Worm (Caenorhabditis elegans): ENCODE data around the gene R12B2.8.
A peak's percentile ranks its signal among the peaks of the same experiment; 100 is the strongest.

Gene R12B2.8

DNA sequence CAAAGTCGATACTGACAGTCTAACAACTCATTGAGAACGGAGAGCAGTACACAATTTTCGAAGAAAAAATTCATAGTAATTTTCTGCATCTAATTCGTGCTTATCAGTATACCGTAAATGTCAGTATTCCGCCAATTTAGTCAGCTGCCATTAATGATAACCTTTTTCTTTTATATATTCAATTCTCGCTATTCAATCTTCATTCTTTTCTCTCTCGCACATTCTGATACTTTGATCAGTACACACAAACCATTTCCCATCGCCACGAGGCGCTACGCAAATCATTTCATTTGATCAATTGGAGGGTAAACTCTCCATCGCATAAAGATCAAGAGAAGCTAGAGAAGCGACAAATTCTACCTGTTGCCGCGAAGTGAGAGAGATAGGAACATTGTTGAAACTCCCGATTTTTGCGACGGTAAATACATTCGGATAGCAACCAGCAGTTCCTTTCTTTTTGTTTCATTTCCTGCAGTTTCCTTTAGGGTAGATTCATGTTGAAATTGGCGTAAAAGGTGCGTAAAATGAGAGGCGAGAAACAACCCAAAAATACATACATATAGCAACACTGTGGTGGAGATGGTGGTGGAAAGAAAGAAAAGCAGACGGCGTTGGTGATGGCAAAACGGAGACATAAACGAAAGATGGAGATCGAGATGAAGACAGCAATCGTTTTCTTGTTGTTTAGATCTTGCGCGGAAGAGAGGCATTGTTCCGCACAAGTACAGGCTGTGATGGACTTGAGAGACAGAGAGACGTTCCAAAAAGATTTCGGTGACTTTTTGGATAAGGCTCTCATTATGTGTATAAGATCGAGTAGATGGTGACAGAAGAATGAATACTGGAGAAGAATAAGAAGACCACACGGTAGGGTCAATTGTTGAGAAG lies 14.7 kb downstream of the R12B2.8 start (continued):
- no peak for TF ChIP-seq Y67H2A.10 (GFP tag; conservative IDR thresholded peaks at IDR 0.05)
- 0 out of 2 replicates have a peak, but pooled peaks have one; percentile 17 for TF ChIP-seq egl-44 (GFP tag; IDR thresholded peaks at IDR 0.05)
- peak; percentile 58 for TF ChIP-seq ets-4 (GFP tag; optimal IDR thresholded peaks at IDR 0.05)
- peak; percentile 53 for TF ChIP-seq atf-7 (tag; optimal IDR thresholded peaks at IDR 0.05)
- TF ChIP-seq lin-54 (GFP tag; optimal IDR thresholded peaks at IDR 0.05) = peak; percentile 9
- TF ChIP-seq ceh-91 (GFP tag; IDR thresholded peaks at IDR 0.05) = no peak
- TF ChIP-seq cebp-1 (GFP tag; IDR thresholded peaks at IDR 0.05) = no peak
- peak; percentile 53 for TF ChIP-seq cebp-1 (tag; optimal IDR thresholded peaks at IDR 0.05)
- TF ChIP-seq nhr-179 (tag; optimal IDR thresholded peaks at IDR 0.05) = no peak
- TF ChIP-seq F23B12.7 (tag; optimal IDR thresholded peaks at IDR 0.05; ENCODE audit: insufficient read depth) = peak; percentile 29
- peak; percentile 34 for TF ChIP-seq lin-40 (tag; optimal IDR thresholded peaks at IDR 0.05)

- TF ChIP-seq F22D6.2 (tag; optimal IDR thresholded peaks at IDR 0.05) (no peak), nfyb-1 (GFP tag; IDR thresholded peaks at IDR 0.05) (peak; percentile 32; the same call in 1 of the 2 replicates), nhr-80 (tag; optimal IDR thresholded peaks at IDR 0.05) (peak; percentile 61), ztf-6 (GFP tag; IDR thresholded peaks at IDR 0.05) (no peak), dox-1 (GFP tag; IDR thresholded peaks at IDR 0.05) (peak; percentile 11; the same call in 1 of the 2 replicates), attf-5 (GFP tag; optimal IDR thresholded peaks at IDR 0.05) (peak; percentile 3), cebp-1 (GFP tag; IDR thresholded peaks at IDR 0.05) (no peak; the same call in 1 of the 2 replicates), cebp-1 (tag; optimal IDR thresholded peaks at IDR 0.05) (peak; percentile 57), let-607 (tag; optimal IDR thresholded peaks at IDR 0.05) (peak in 1 of 2 experiments; percentile 31)
Observed at ce11 chrIII:5839147-5839546, 15.4 kb downstream of the R12B2.8 start.

DNA sequence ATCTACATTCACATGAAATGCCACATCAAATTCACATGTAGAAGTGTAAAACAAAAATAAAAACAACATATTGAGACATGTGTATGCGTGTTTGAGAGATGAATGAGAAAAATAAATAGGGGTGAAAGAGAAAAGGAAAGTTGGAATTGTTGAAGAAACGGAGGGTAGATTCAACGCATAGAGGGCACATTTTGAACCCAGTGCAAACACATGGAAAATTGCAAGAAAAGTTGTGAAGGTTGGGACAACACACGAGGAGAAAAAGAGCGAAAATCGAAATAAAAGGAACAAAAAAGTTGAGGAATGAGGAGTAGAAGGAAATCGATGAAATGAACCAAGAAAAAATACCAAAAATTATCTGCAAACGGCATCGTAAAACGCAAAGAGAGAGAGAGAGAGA lies 15.9 kb downstream of the R12B2.8 start:
- TF ChIP-seq unc-130 (GFP tag; optimal IDR thresholded peaks at IDR 0.05) = no peak
- no peak for TF ChIP-seq ztf-25 (GFP tag; IDR thresholded peaks at IDR 0.05)
- no peak for TF ChIP-seq F55B11.4 (tag; optimal IDR thresholded peaks at IDR 0.05; ENCODE audit: borderline replicate concordance, insufficient read depth)
- no peak for TF ChIP-seq lin-26 (GFP tag; IDR thresholded peaks at IDR 0.05)
- no peak for TF ChIP-seq F10E7.11 (tag; optimal IDR thresholded peaks at IDR 0.05)
- no peak for TF ChIP-seq ceh-79 (tag; optimal IDR thresholded peaks at IDR 0.05)
- TF ChIP-seq gei-17 (GFP tag; optimal IDR thresholded peaks at IDR 0.05) = no peak
- TF ChIP-seq K12H6.12 (tag; optimal IDR thresholded peaks at IDR 0.05) = no peak
- no peak for TF ChIP-seq sdz-38 (tag; optimal IDR thresholded peaks at IDR 0.05)
- TF ChIP-seq let-526 (GFP tag; IDR thresholded peaks at IDR 0.05) = no peak
- no peak for TF ChIP-seq F52B5.7 (tag; optimal IDR thresholded peaks at IDR 0.05)
- no peak for TF ChIP-seq snpc-4 (GFP tag; optimal IDR thresholded peaks at IDR 0.05)
- no peak for TF ChIP-seq snpc-4 (tag; optimal IDR thresholded peaks at IDR 0.05)
- TF ChIP-seq die-1 (tag; optimal IDR thresholded peaks at IDR 0.05) = no peak
- no peak for TF ChIP-seq akir-1 (GFP tag; optimal IDR thresholded peaks at IDR 0.05)
- no peak for TF ChIP-seq T07F8.4 (tag; optimal IDR thresholded peaks at IDR 0.05)

Data from whole organism, young adult.